Worm (Caenorhabditis elegans) whole organism, midembryonic: ENCODE data around the gene nspc-4.

Source experiments
- flt-1 ChIP-seq: fragments of 200-800 bp; sonication (Bioruptor generic); IDR thresholded peaks from 2 replicates; pipeline ENCODE4 v1.3.6; 2022; ENCODE audit warnings: missing genetic modification characterization, missing compliant biosample characterization
- med-1 ChIP-seq: sonication (generic microtip); optimal IDR thresholded peaks from 2 replicates; lab custom pipeline; 2017; ENCODE audit warnings: missing genetic modification characterization, mild to moderate bottlenecking, missing compliant biosample characterization, antibody characterized with exemption, missing genetic modification reagents; ENCODE audit not compliant: insufficient read depth
- ref-1 ChIP-seq: fragments of 200-800 bp; sonication (Bioruptor generic); conservative IDR thresholded peaks from 2 replicates; pipeline ENCODE4 v1.3.6; 2022; ENCODE audit warnings: missing genetic modification reagents, missing genetic modification characterization, missing compliant biosample characterization
- tab-1 ChIP-seq: fragments of 200-800 bp; sonication (Bioruptor generic); IDR thresholded peaks from 2 replicates; pipeline ENCODE4 v1.3.6; 2022; ENCODE audit warnings: missing genetic modification characterization, missing compliant biosample characterization
- ztf-29 ChIP-seq: fragments of 200-800 bp; sonication (Bioruptor generic); IDR thresholded peaks from 2 replicates; pipeline ENCODE4 v1.3.6; 2022; ENCODE audit warnings: missing genetic modification reagents, missing genetic modification characterization, missing compliant biosample characterization

- TF ChIP-seq flt-1 (GFP tag; lab: Robert Waterston, UW) (no peak), med-1 (GFP tag; lab: Kevin White, UChicago) (no peak), tab-1 (GFP tag; lab: Robert Waterston, UW) (no peak), ref-1 (GFP tag; lab: Robert Waterston, UW) (no peak), ztf-29 (no peak)
These were observed 25.7 kb upstream of the nspc-4 start for ce11 chrX:8563663-8564450.
